Fruit fly (Drosophila melanogaster) whole organism, pupa: ENCODE measurements around the gene DIP-alpha.
A peak's percentile ranks its signal among the peaks of the same experiment; 100 is the strongest.

Experiments
- CG10348 ChIP-seq: fragments of 200-800 bp; sonication (Bioruptor generic); IDR thresholded peaks from 2 replicates; pipeline ENCODE4 v1.3.6; 2022; ENCODE audit warnings: missing biosample characterization, missing genetic modification characterization
- CG12605 ChIP-seq: fragments of 200-800 bp; sonication (Bioruptor generic); IDR thresholded peaks from 2 replicates; pipeline ENCODE4 v1.3.6; 2022; ENCODE audit warnings: missing biosample characterization, missing genetic modification characterization
- CG13204 ChIP-seq: fragments of 200-800 bp; sonication (Bioruptor generic); optimal IDR thresholded peaks from 2 replicates; lab custom pipeline; 2018; ENCODE audit warnings: missing biosample characterization, mild to moderate bottlenecking, missing genetic modification characterization, moderate library complexity
- CG14655 ChIP-seq: fragments of 200-800 bp; sonication (Bioruptor generic); optimal IDR thresholded peaks from 3 replicates; lab custom pipeline; 2017; ENCODE audit warnings: mild to moderate bottlenecking, missing biosample characterization, missing genetic modification reagents, missing genetic modification characterization
- CG15710 ChIP-seq: fragments of 200-800 bp; sonication (Bioruptor generic); optimal IDR thresholded peaks from 2 replicates; lab custom pipeline; 2018; ENCODE audit warnings: missing biosample characterization, mild to moderate bottlenecking, missing genetic modification characterization, moderate library complexity
- CG17806 ChIP-seq: fragments of 200-800 bp; sonication (Bioruptor generic); optimal IDR thresholded peaks from 2 replicates; lab custom pipeline; 2018; ENCODE audit warnings: missing biosample characterization, mild to moderate bottlenecking, missing genetic modification characterization, moderate library complexity
- CG32121 ChIP-seq: fragments of 200-800 bp; sonication (Bioruptor generic); IDR thresholded peaks from 2 replicates; pipeline ENCODE4 v1.3.6; 2022; ENCODE audit warnings: missing biosample characterization, missing genetic modification characterization
- CG34367 ChIP-seq: fragments of 200-800 bp; sonication (Bioruptor generic); optimal IDR thresholded peaks from 2 replicates; lab custom pipeline; 2018; ENCODE audit warnings: missing biosample characterization, mild to moderate bottlenecking, missing genetic modification characterization
- CG4496 ChIP-seq: fragments of 200-800 bp; sonication (Bioruptor generic); IDR thresholded peaks from 3 replicates; pipeline ENCODE4 v1.3.6; 2022; ENCODE audit warnings: missing biosample characterization, missing genetic modification characterization
- CG8159 ChIP-seq: fragments of 200-800 bp; sonication (Bioruptor generic); optimal IDR thresholded peaks from 3 replicates; lab custom pipeline; 2018; ENCODE audit warnings: missing biosample characterization, mild to moderate bottlenecking, missing genetic modification characterization, moderate library complexity
- CG8301 ChIP-seq: fragments of 200-800 bp; sonication (Bioruptor generic); optimal IDR thresholded peaks from 2 replicates; lab custom pipeline; 2018; ENCODE audit warnings: missing biosample characterization, mild to moderate bottlenecking, missing genetic modification characterization
- CG9948 ChIP-seq: fragments of 200-800 bp; sonication (Bioruptor generic); optimal IDR thresholded peaks from 2 replicates; lab custom pipeline; 2018; ENCODE audit warnings: missing biosample characterization, mild to moderate bottlenecking, missing genetic modification characterization, moderate library complexity
- D1 ChIP-seq: fragments of 200-800 bp; sonication (Bioruptor generic); optimal IDR thresholded peaks from 2 replicates; lab custom pipeline; 2018; ENCODE audit warnings: missing biosample characterization, mild to moderate bottlenecking, missing genetic modification characterization, moderate library complexity
- EcR ChIP-seq: fragments of 200-800 bp; sonication (Bioruptor generic); optimal IDR thresholded peaks from 3 replicates; lab custom pipeline; 2019; ENCODE audit warnings: missing biosample characterization, missing genetic modification characterization, mild to moderate bottlenecking, moderate library complexity, missing genetic modification reagents
- Ets98B ChIP-seq: fragments of 200-800 bp; sonication (Bioruptor generic); IDR thresholded peaks from 2 replicates; pipeline ENCODE4 v1.3.6; 2022; ENCODE audit warnings: missing biosample characterization, missing genetic modification characterization
- Pif1A ChIP-seq: fragments of 200-800 bp; sonication (Bioruptor generic); optimal IDR thresholded peaks from 3 replicates; lab custom pipeline; 2016; ENCODE audit warnings: missing biosample characterization, missing genetic modification characterization
- Pif1B ChIP-seq: fragments of 200-800 bp; sonication (Bioruptor generic); optimal IDR thresholded peaks from 3 replicates; lab custom pipeline; 2016; ENCODE audit warnings: missing biosample characterization, missing genetic modification characterization
- Snoo ChIP-seq: fragments of 200-800 bp; sonication (Bioruptor generic); optimal IDR thresholded peaks from 3 replicates; lab custom pipeline; 2017; ENCODE audit warnings: missing biosample characterization, mild to moderate bottlenecking, missing genetic modification characterization, inconsistent platforms
- fd96Ca ChIP-seq: fragments of 200-800 bp; sonication (Bioruptor generic); IDR thresholded peaks from 3 replicates; pipeline ENCODE4 v1.3.6; 2022; ENCODE audit warnings: missing biosample characterization, missing genetic modification characterization
- gl ChIP-seq: fragments of 200-800 bp; sonication (Bioruptor generic); optimal IDR thresholded peaks from 2 replicates; lab custom pipeline; 2018; ENCODE audit warnings: missing biosample characterization, mild to moderate bottlenecking, missing genetic modification characterization
- rn ChIP-seq: fragments of 200-800 bp; sonication (Bioruptor generic); IDR thresholded peaks from 2 replicates; pipeline ENCODE4 v1.3.6; 2022; ENCODE audit warnings: missing biosample characterization, missing genetic modification characterization

Gene DIP-alpha

dm6 chrX:3571549-3571948 lies at the start of gene DIP-alpha:
TSS of gene DIP-alpha (minus strand) at chrX:3571649.
- TF ChIP-seq fd96Ca (GFP tag; lab: Robert Waterston, UW) = no peak
- TF ChIP-seq Pif1A (GFP tag; lab: Kevin White, UChicago) = no peak
- TF ChIP-seq D1 = no peak
- no peak for TF ChIP-seq CG9948 (tag; lab: Kevin White, UChicago)
- TF ChIP-seq CG32121 (GFP tag; lab: Robert Waterston, UW) = no peak
- TF ChIP-seq CG8159 = no peak
- TF ChIP-seq gl (tag; lab: Kevin White, UChicago) = no peak
- TF ChIP-seq CG10348 (GFP tag; lab: Robert Waterston, UW) = no peak
- no peak for TF ChIP-seq CG15710
- no peak for TF ChIP-seq CG17806

dm6 chrX:3594245-3594644 lies 22.8 kb upstream of the DIP-alpha start:
- TF ChIP-seq Pif1A (GFP tag; lab: Kevin White, UChicago) (no peak), gl (tag; lab: Kevin White, UChicago) (no peak), CG10348 (GFP tag; lab: Robert Waterston, UW) (no peak), Pif1B (no peak), EcR (GFP tag; lab: Kevin White, UChicago) (no peak), CG15710 (peak; percentile 13), CG34367 (no peak), Ets98B (GFP tag; lab: Robert Waterston, UW) (peak; percentile 19; the same call in 1 of the 2 replicates), D1 (no peak), CG4496 (GFP tag; lab: Robert Waterston, UW) (no peak), Snoo (tag; lab: Kevin White, UChicago) (no peak), CG12605 (no peak), CG9948 (tag; lab: Kevin White, UChicago) (no peak), CG8301 (peak; percentile 27), CG8159 (peak; percentile 16), CG14655 (GFP tag; lab: Kevin White, UChicago) (peak; percentile 28), CG32121 (GFP tag; lab: Robert Waterston, UW) (no peak), rn (GFP tag; lab: Robert Waterston, UW) (no peak), CG13204 (no peak), fd96Ca (GFP tag; lab: Robert Waterston, UW) (no peak), CG17806 (no peak)

dm6 chrX:3586278-3586677 lies 14.8 kb upstream of the DIP-alpha start:
- TF ChIP-seq D1 (no peak), CG10348 (GFP tag; lab: Robert Waterston, UW) (no peak), gl (tag; lab: Kevin White, UChicago) (no peak), Ets98B (GFP tag; lab: Robert Waterston, UW) (no peak), CG32121 (GFP tag; lab: Robert Waterston, UW) (no peak), CG8301 (no peak), Snoo (tag; lab: Kevin White, UChicago) (no peak), CG14655 (GFP tag; lab: Kevin White, UChicago) (no peak), rn (GFP tag; lab: Robert Waterston, UW) (no peak)
- TF ChIP-seq, all 21 proteins: peak for 0

- no peak for TF ChIP-seq CG34367
- no peak for TF ChIP-seq CG4496 (GFP tag; lab: Robert Waterston, UW)
- TF ChIP-seq D1 = no peak
- no peak for TF ChIP-seq Ets98B (GFP tag; lab: Robert Waterston, UW)
- no peak for TF ChIP-seq EcR (GFP tag; lab: Kevin White, UChicago)
- no peak for TF ChIP-seq CG15710
- no peak for TF ChIP-seq CG8301
- no peak for TF ChIP-seq CG12605
- TF ChIP-seq, all 21 proteins: peak for 0
Observed at dm6 chrX:3581244-3581643, 9.8 kb upstream of the DIP-alpha start.

DNA sequence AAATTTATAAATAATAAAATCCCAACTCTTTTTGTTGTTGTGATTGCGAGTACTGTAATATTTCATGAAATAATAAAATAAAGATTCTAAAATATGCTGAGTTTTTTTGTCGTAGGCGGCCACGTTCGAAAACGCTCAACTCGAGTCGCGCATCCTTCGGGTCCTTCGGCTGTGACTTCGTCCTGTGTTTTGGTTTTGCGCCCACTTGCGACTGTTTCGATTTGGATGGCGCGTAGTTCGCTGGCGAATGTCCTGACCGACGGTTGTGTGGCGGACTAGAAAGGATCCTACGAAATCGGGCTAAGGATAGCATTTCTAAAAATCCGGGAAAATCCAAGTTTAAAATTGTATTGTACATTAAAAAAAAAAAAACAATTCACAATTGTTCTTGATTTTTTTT lies 2.9 kb upstream of the DIP-alpha start, which contains the start of gene AstA-R1:
AstA-R1 (plus strand) TSS at position 231 of the 400 bp plus-strand sequence.
- TF ChIP-seq rn (GFP tag; lab: Robert Waterston, UW) = no peak
- TF ChIP-seq EcR (GFP tag; lab: Kevin White, UChicago) = no peak
- TF ChIP-seq CG9948 (tag; lab: Kevin White, UChicago) = no peak
- TF ChIP-seq CG10348 (GFP tag; lab: Robert Waterston, UW) = no peak

- TF ChIP-seq D1 (peak; percentile 66), CG15710 (no peak), CG12605 (0 out of 2 replicates have a peak, but pooled peaks have one; percentile 25)
Observed at dm6 chrX:3573438-3574250, 2.2 kb upstream of the DIP-alpha start, which contains the start of gene CG2875. TSS of gene CG2875 (minus strand) at chrX:3573622.

DNA sequence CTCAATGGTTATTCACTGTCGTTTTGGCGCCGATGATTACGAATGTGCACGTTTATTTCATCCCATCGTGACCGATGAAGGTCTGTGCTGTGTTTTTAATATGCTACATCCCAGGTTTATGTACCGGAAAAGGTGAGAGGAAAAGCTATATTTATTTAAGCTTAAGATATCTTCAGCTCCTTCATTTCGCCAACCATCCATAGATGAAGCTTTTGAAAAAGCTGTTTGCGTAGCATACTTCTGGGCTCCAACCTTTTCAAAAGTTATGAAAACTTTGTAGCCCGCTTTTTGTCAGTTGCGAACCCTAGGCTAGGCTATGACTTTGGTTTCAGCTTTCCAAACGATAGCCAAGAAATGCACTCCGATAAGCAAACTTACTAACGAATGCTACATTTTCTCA lies 1.2 kb downstream of the DIP-alpha start:
- TF ChIP-seq CG13204 (no peak), CG17806 (no peak), CG34367 (no peak), Pif1A (GFP tag; lab: Kevin White, UChicago) (no peak), Snoo (tag; lab: Kevin White, UChicago) (no peak), CG12605 (no peak), CG9948 (tag; lab: Kevin White, UChicago) (no peak), CG8159 (no peak), CG4496 (GFP tag; lab: Robert Waterston, UW) (no peak), CG15710 (no peak), CG32121 (GFP tag; lab: Robert Waterston, UW) (no peak), fd96Ca (GFP tag; lab: Robert Waterston, UW) (no peak), Ets98B (GFP tag; lab: Robert Waterston, UW) (no peak), D1 (no peak)
